Worm (Caenorhabditis elegans) whole organism, late embryonic: ENCODE measurements around the gene flp-28.

Experiments used
- F13H6.1 ChIP-seq: sonication (generic microtip); optimal IDR thresholded peaks from 2 replicates; lab custom pipeline; 2016; ENCODE audit warnings: missing genetic modification characterization, missing compliant biosample characterization
- K09A11.1 ChIP-seq: sonication (generic microtip); optimal IDR thresholded peaks from 2 replicates; lab custom pipeline; 2017; ENCODE audit warnings: antibody characterized with exemption, mild to moderate bottlenecking, missing genetic modification characterization, missing compliant biosample characterization; ENCODE audit not compliant: insufficient read depth
- T23F11.4 ChIP-seq: fragments of 200-800 bp; sonication (Bioruptor generic); optimal IDR thresholded peaks from 2 replicates; lab custom pipeline; 2018; ENCODE audit warnings: mild to moderate bottlenecking, missing genetic modification characterization, missing compliant biosample characterization
- Y22D7AL.16 ChIP-seq: sonication (generic microtip); optimal IDR thresholded peaks from 2 replicates; lab custom pipeline; 2016; ENCODE audit warnings: missing genetic modification characterization, missing compliant biosample characterization
- ahr-1 ChIP-seq: sonication (generic microtip); optimal IDR thresholded peaks from 2 replicates; lab custom pipeline; 2016; ENCODE audit warnings: missing genetic modification characterization, missing compliant biosample characterization
- ceh-14 ChIP-seq: sonication (generic microtip); optimal IDR thresholded peaks from 2 replicates; lab custom pipeline; 2016; ENCODE audit warnings: missing genotype, missing genetic modification characterization, missing compliant biosample characterization
- ceh-18 ChIP-seq: sonication (generic microtip); optimal IDR thresholded peaks from 2 replicates; lab custom pipeline; 2016; ENCODE audit warnings: missing genetic modification characterization, missing compliant biosample characterization
- ceh-19 ChIP-seq: fragments of 200-800 bp; sonication (Bioruptor generic); optimal IDR thresholded peaks from 2 replicates; lab custom pipeline; 2018; ENCODE audit warnings: mild to moderate bottlenecking, missing genetic modification characterization, missing compliant biosample characterization
- ceh-22 ChIP-seq: sonication (generic microtip); optimal IDR thresholded peaks from 2 replicates; lab custom pipeline; 2017; ENCODE audit warnings: missing biosample characterization, missing genetic modification characterization
- ceh-31 ChIP-seq: sonication (generic microtip); optimal IDR thresholded peaks from 2 replicates; lab custom pipeline; 2016; ENCODE audit warnings: missing genetic modification characterization, missing compliant biosample characterization
- dmd-4 ChIP-seq: sonication (generic microtip); optimal IDR thresholded peaks from 2 replicates; lab custom pipeline; 2016; ENCODE audit warnings: borderline replicate concordance, missing genetic modification characterization, missing compliant biosample characterization
- dve-1 ChIP-seq: sonication (generic microtip); optimal IDR thresholded peaks from 2 replicates; lab custom pipeline; 2017; ENCODE audit warnings: antibody characterized with exemption, mild to moderate bottlenecking, missing genetic modification characterization, missing compliant biosample characterization
- elt-2 ChIP-seq: sonication (generic microtip); optimal IDR thresholded peaks from 2 replicates; lab custom pipeline; 2016; ENCODE audit warnings: missing genetic modification reagents, missing genetic modification characterization, missing compliant biosample characterization
- elt-4 ChIP-seq: sonication (generic microtip); optimal IDR thresholded peaks from 2 replicates; lab custom pipeline; 2016; ENCODE audit warnings: missing genetic modification characterization, missing compliant biosample characterization
- ets-4 ChIP-seq: sonication (generic microtip); optimal IDR thresholded peaks from 2 replicates; lab custom pipeline; 2016; ENCODE audit warnings: missing genetic modification characterization, missing compliant biosample characterization
- eyg-1 ChIP-seq: sonication (generic microtip); optimal IDR thresholded peaks from 2 replicates; lab custom pipeline; 2016; ENCODE audit warnings: missing genotype, missing genetic modification characterization, missing compliant biosample characterization
- fax-1 ChIP-seq: sonication (generic microtip); optimal IDR thresholded peaks from 2 replicates; lab custom pipeline; 2016; ENCODE audit warnings: missing genotype, missing genetic modification characterization, missing compliant biosample characterization
- fkh-10 ChIP-seq: fragments of 150-350 bp; optimal IDR thresholded peaks from 2 replicates; lab custom pipeline; 2014; ENCODE audit warnings: missing biosample characterization, missing genetic modification reagents, missing genetic modification characterization
- fkh-6 ChIP-seq: sonication (generic microtip); optimal IDR thresholded peaks from 2 replicates; lab custom pipeline; 2016; ENCODE audit warnings: missing genetic modification characterization, missing compliant biosample characterization
- gmeb-2 ChIP-seq: sonication (generic microtip); optimal IDR thresholded peaks from 2 replicates; lab custom pipeline; 2016; ENCODE audit warnings: missing genetic modification characterization, inconsistent platforms, missing compliant biosample characterization
- hlh-15 ChIP-seq: sonication (generic microtip); optimal IDR thresholded peaks from 2 replicates; lab custom pipeline; 2016; ENCODE audit warnings: missing genetic modification characterization, missing compliant biosample characterization
- hlh-30 ChIP-seq: sonication (generic microtip); optimal IDR thresholded peaks from 2 replicates; lab custom pipeline; 2017; ENCODE audit warnings: antibody characterized with exemption, missing genetic modification characterization, missing compliant biosample characterization; ENCODE audit not compliant: insufficient read depth
- hlh-8 ChIP-seq: sonication (generic microtip); optimal IDR thresholded peaks from 2 replicates; lab custom pipeline; 2016; ENCODE audit warnings: missing genotype, missing genetic modification characterization, missing compliant biosample characterization
- madf-2 ChIP-seq: sonication (generic microtip); optimal IDR thresholded peaks from 2 replicates; lab custom pipeline; 2017; ENCODE audit warnings: missing genetic modification characterization, missing compliant biosample characterization
- nhr-11 ChIP-seq: fragments of 150-350 bp; optimal IDR thresholded peaks from 2 replicates; lab custom pipeline; 2014; ENCODE audit warnings: missing biosample characterization, missing genetic modification characterization
- odd-2 ChIP-seq: sonication (generic microtip); optimal IDR thresholded peaks from 2 replicates; lab custom pipeline; 2017; ENCODE audit warnings: antibody characterized with exemption, mild to moderate bottlenecking, missing genetic modification characterization, missing compliant biosample characterization
- pag-3 ChIP-seq: sonication (generic microtip); optimal IDR thresholded peaks from 2 replicates; lab custom pipeline; 2016; ENCODE audit warnings: missing compliant biosample characterization, missing genetic modification characterization, borderline replicate concordance
- pat-9 ChIP-seq: fragments of 200-800 bp; sonication (Bioruptor generic); optimal IDR thresholded peaks from 2 replicates; lab custom pipeline; 2018; ENCODE audit warnings: mild to moderate bottlenecking, missing genetic modification characterization, moderate library complexity, missing compliant biosample characterization
- pax-1 ChIP-seq: fragments of 150-350 bp; optimal IDR thresholded peaks from 2 replicates; lab custom pipeline; 2014; ENCODE audit warnings: missing biosample characterization, missing genetic modification characterization
- pha-2 ChIP-seq: sonication (generic microtip); optimal IDR thresholded peaks from 2 replicates; lab custom pipeline; 2017; ENCODE audit warnings: mild to moderate bottlenecking, missing genetic modification characterization, missing compliant biosample characterization
- pha-4 ChIP-seq: fragments of 150-350 bp; optimal IDR thresholded peaks from 2 replicates; lab custom pipeline; 2018; ENCODE audit warnings: missing biosample characterization, missing genetic modification reagents, missing genetic modification characterization
- rnt-1 ChIP-seq: sonication (generic microtip); optimal IDR thresholded peaks from 2 replicates; lab custom pipeline; 2016; ENCODE audit warnings: missing genetic modification characterization, missing compliant biosample characterization
- syd-9 ChIP-seq: sonication (generic microtip); optimal IDR thresholded peaks from 2 replicates; lab custom pipeline; 2016; ENCODE audit warnings: mild to moderate bottlenecking, missing genetic modification characterization, moderate library complexity, missing compliant biosample characterization
- ttx-3 ChIP-seq: sonication (generic microtip); optimal IDR thresholded peaks from 2 replicates; lab custom pipeline; 2016; ENCODE audit warnings: missing genetic modification reagents, missing genetic modification characterization, missing compliant biosample characterization
- unc-55 ChIP-seq: sonication (generic microtip); optimal IDR thresholded peaks from 2 replicates; lab custom pipeline; 2017; ENCODE audit warnings: missing biosample characterization, missing genetic modification reagents, missing genetic modification characterization
- zip-5 ChIP-seq: sonication (generic microtip); optimal IDR thresholded peaks from 2 replicates; lab custom pipeline; 2016; ENCODE audit warnings: missing genetic modification characterization, missing compliant biosample characterization
- ztf-16 ChIP-seq: sonication (generic microtip); optimal IDR thresholded peaks from 2 replicates; lab custom pipeline; 2017; ENCODE audit warnings: missing genetic modification characterization, missing compliant biosample characterization

flp-28 gene

ce11 chrX:10132546-10133032 is 44.8 kb upstream of the flp-28 start (continued):
- peak; percentile 68 for TF ChIP-seq dmd-4 (tag; lab: Kevin White, UChicago)
- TF ChIP-seq elt-2: peak; percentile 78
- peak; percentile 68 for TF ChIP-seq Y22D7AL.16 (tag; lab: Kevin White, UChicago)

- no peak for TF ChIP-seq madf-2 (tag; lab: Kevin White, UChicago)
- peak; percentile 45 for TF ChIP-seq unc-55 (GFP tag; lab: Kevin White, UChicago)
- no peak for TF ChIP-seq pax-1
Observed at ce11 chrX:10130159-10130558, 42.4 kb upstream of the flp-28 start.

ce11 chrX:10124338-10124737 is 36.6 kb upstream of the flp-28 start:
- TF ChIP-seq ttx-3: no peak
- peak; percentile 30 for TF ChIP-seq dve-1 (tag; lab: Kevin White, UChicago)

- no peak for TF ChIP-seq zip-5 (tag; lab: Kevin White, UChicago)
- no peak for TF ChIP-seq syd-9
- TF ChIP-seq Y22D7AL.16 (tag; lab: Kevin White, UChicago): no peak
- no peak for TF ChIP-seq ceh-19 (GFP tag; lab: Kevin White, UChicago)
- no peak for TF ChIP-seq fkh-6
- no peak for TF ChIP-seq pha-2
- no peak for TF ChIP-seq pax-1
- no peak for TF ChIP-seq odd-2 (tag; lab: Kevin White, UChicago)
- no peak for TF ChIP-seq K09A11.1 (tag; lab: Kevin White, UChicago)
- TF ChIP-seq ceh-14: no peak
- TF ChIP-seq ets-4: no peak
- no peak for TF ChIP-seq ceh-31
Observed at ce11 chrX:10123015-10123414, 35.2 kb upstream of the flp-28 start.

- TF ChIP-seq ztf-16 (tag; lab: Kevin White, UChicago): no peak
- no peak for TF ChIP-seq Y22D7AL.16 (tag; lab: Kevin White, UChicago)
- TF ChIP-seq ets-4: no peak
- no peak for TF ChIP-seq gmeb-2
- TF ChIP-seq ceh-22 (tag; lab: Kevin White, UChicago): no peak
- no peak for TF ChIP-seq eyg-1 (tag; lab: Kevin White, UChicago)
- no peak for TF ChIP-seq rnt-1
- no peak for TF ChIP-seq pat-9 (tag; lab: Kevin White, UChicago)
- no peak for TF ChIP-seq T23F11.4 (GFP tag; lab: Kevin White, UChicago)
- no peak for TF ChIP-seq elt-4
- no peak for TF ChIP-seq F13H6.1 (tag; lab: Kevin White, UChicago)
Observed at ce11 chrX:10113677-10114076, 25.9 kb upstream of the flp-28 start.

- TF ChIP-seq ceh-18 (tag; lab: Kevin White, UChicago) (no peak), pha-4 (tag; lab: Kevin White, UChicago) (no peak), fax-1 (tag; lab: Kevin White, UChicago) (no peak), hlh-8 (tag; lab: Kevin White, UChicago) (no peak), hlh-30 (tag; lab: Kevin White, UChicago) (no peak), fkh-10 (GFP tag; lab: Kevin White, UChicago) (no peak), pag-3 (no peak), nhr-11 (tag; lab: Kevin White, UChicago) (no peak), eyg-1 (tag; lab: Kevin White, UChicago) (no peak), hlh-15 (tag; lab: Kevin White, UChicago) (no peak), ets-4 (no peak), odd-2 (tag; lab: Kevin White, UChicago) (no peak), ahr-1 (tag; lab: Kevin White, UChicago) (no peak), T23F11.4 (GFP tag; lab: Kevin White, UChicago) (no peak), pha-2 (no peak)
Observed at ce11 chrX:10095145-10095544, 7.4 kb upstream of the flp-28 start, which contains the start of gene flp-2. TSS of gene flp-2 (minus strand) at chrX:10095245.
